Fruit fly (Drosophila melanogaster) whole organism, embryonic: Measurements from ENCODE around the gene CG32454.

Experiments used
- Ada2b ChIP-seq: fragments of 200-800 bp; sonication (Bioruptor generic); IDR thresholded peaks from 2 replicates; pipeline ENCODE4 v1.3.6; 2022; ENCODE audit warnings: missing biosample characterization, missing genetic modification characterization
- Asciz ChIP-seq: fragments of 200-800 bp; sonication (Bioruptor generic); optimal IDR thresholded peaks from 2 replicates; lab custom pipeline; 2017; ENCODE audit warnings: missing biosample characterization, mild to moderate bottlenecking, missing genetic modification characterization, missing genetic modification reagents
- Bdp1 ChIP-seq: fragments of 200-800 bp; sonication (Bioruptor generic); optimal IDR thresholded peaks from 3 replicates; lab custom pipeline; 2016; ENCODE audit warnings: missing biosample characterization, missing genetic modification characterization
- Bgb ChIP-seq: fragments of 200-800 bp; sonication (Bioruptor generic); IDR thresholded peaks from 2 replicates; pipeline ENCODE4 v1.3.6; 2022; ENCODE audit warnings: missing biosample characterization, missing genetic modification characterization; ENCODE audit not compliant: partially characterized antibody
- CG10321 ChIP-seq: fragments of 200-800 bp; sonication (Bioruptor generic); IDR thresholded peaks from 2 replicates; pipeline ENCODE4 v1.3.6; 2022; ENCODE audit warnings: missing biosample characterization, missing genetic modification characterization
- CG12744 ChIP-seq: fragments of 200-800 bp; sonication (Bioruptor generic); optimal IDR thresholded peaks from 2 replicates; lab custom pipeline; 2016; ENCODE audit warnings: missing biosample characterization, missing genetic modification characterization
- CG14710 ChIP-seq: fragments of 200-800 bp; sonication (Bioruptor generic); optimal IDR thresholded peaks from 3 replicates; lab custom pipeline; 2019; ENCODE audit warnings: missing biosample characterization, mild to moderate bottlenecking, missing genetic modification characterization, moderate library complexity
- CG15269 ChIP-seq: fragments of 200-800 bp; sonication (Bioruptor generic); optimal IDR thresholded peaks from 2 replicates; lab custom pipeline; 2018; ENCODE audit warnings: missing biosample characterization, mild to moderate bottlenecking, missing genetic modification characterization, moderate library complexity
- CG16779 ChIP-seq: fragments of 200-800 bp; sonication (Bioruptor generic); IDR thresholded peaks from 2 replicates; pipeline ENCODE4 v1.3.6; 2022; ENCODE audit warnings: missing biosample characterization, missing genetic modification characterization
- CG17361 ChIP-seq: fragments of 200-800 bp; sonication (Bioruptor generic); IDR thresholded peaks from 3 replicates; pipeline ENCODE4 v1.3.6; 2022; ENCODE audit warnings: missing biosample characterization, missing genetic modification characterization
- CG17568 ChIP-seq: fragments of 200-800 bp; sonication (Bioruptor generic); optimal IDR thresholded peaks from 2 replicates; lab custom pipeline; 2018; ENCODE audit warnings: missing biosample characterization, mild to moderate bottlenecking, missing genetic modification characterization, moderate library complexity
- CG1792 ChIP-seq: fragments of 200-800 bp; sonication (Bioruptor generic); optimal IDR thresholded peaks from 2 replicates; lab custom pipeline; 2016; ENCODE audit warnings: missing biosample characterization, missing genetic modification characterization
- CG18476 ChIP-seq: fragments of 200-800 bp; sonication (Bioruptor generic); optimal IDR thresholded peaks from 2 replicates; lab custom pipeline; 2016; ENCODE audit warnings: missing biosample characterization, mild to moderate bottlenecking, missing genetic modification characterization
- CG2875 ChIP-seq: fragments of 200-800 bp; sonication (Bioruptor generic); optimal IDR thresholded peaks from 2 replicates; lab custom pipeline; 2017; ENCODE audit warnings: missing biosample characterization, mild to moderate bottlenecking, missing genetic modification characterization, missing genetic modification reagents
- CG30403 ChIP-seq: fragments of 200-800 bp; sonication (Bioruptor generic); optimal IDR thresholded peaks from 3 replicates; lab custom pipeline; 2016; ENCODE audit warnings: missing biosample characterization, missing genetic modification characterization
- CG33213 ChIP-seq: fragments of 200-800 bp; sonication (Bioruptor generic); optimal IDR thresholded peaks from 3 replicates; lab custom pipeline; 2016; ENCODE audit warnings: missing biosample characterization, missing genetic modification characterization
- CG4730 ChIP-seq: fragments of 200-800 bp; sonication (Bioruptor generic); IDR thresholded peaks from 2 replicates; pipeline ENCODE4 v1.3.6; 2022; ENCODE audit warnings: missing biosample characterization, missing genetic modification characterization
- CG4820 ChIP-seq: fragments of 200-800 bp; sonication (Bioruptor generic); optimal IDR thresholded peaks from 3 replicates; lab custom pipeline; 2016; ENCODE audit warnings: missing biosample characterization, missing genetic modification characterization
- CG7271 ChIP-seq: fragments of 200-800 bp; sonication (Bioruptor generic); optimal IDR thresholded peaks from 2 replicates; lab custom pipeline; 2018; ENCODE audit warnings: missing biosample characterization, mild to moderate bottlenecking, missing genetic modification characterization, moderate library complexity
- CG7786 ChIP-seq: fragments of 200-800 bp; sonication (Bioruptor generic); optimal IDR thresholded peaks from 2 replicates; lab custom pipeline; 2016; ENCODE audit warnings: missing biosample characterization, missing genetic modification characterization
- CG9437 ChIP-seq: fragments of 200-800 bp; sonication (Bioruptor generic); optimal IDR thresholded peaks from 2 replicates; lab custom pipeline; 2018; ENCODE audit warnings: missing biosample characterization, mild to moderate bottlenecking, missing genetic modification characterization
- CG9876 ChIP-seq: fragments of 200-800 bp; sonication (Bioruptor generic); optimal IDR thresholded peaks from 2 replicates; lab custom pipeline; 2016; ENCODE audit warnings: missing biosample characterization, missing genetic modification characterization
- CkIIα-i1 ChIP-seq: fragments of 200-800 bp; sonication (Bioruptor generic); IDR thresholded peaks from 2 replicates; pipeline ENCODE4 v1.3.6; 2022; ENCODE audit warnings: missing biosample characterization, missing genetic modification characterization
- D19A ChIP-seq: fragments of 200-800 bp; optimal IDR thresholded peaks from 3 replicates; lab custom pipeline; 2019; ENCODE audit warnings: missing biosample characterization, mild to moderate bottlenecking, missing genetic modification characterization, moderate library complexity
- Deaf1 ChIP-seq: fragments of 200-800 bp; optimal IDR thresholded peaks from 3 replicates; lab custom pipeline; 2019; ENCODE audit warnings: missing biosample characterization, mild to moderate bottlenecking, missing genetic modification characterization, moderate library complexity
- Dip3 ChIP-seq: fragments of 200-800 bp; sonication (Bioruptor generic); optimal IDR thresholded peaks from 3 replicates; lab custom pipeline; 2016; ENCODE audit warnings: missing biosample characterization, missing genetic modification characterization
- Drgx ChIP-seq: fragments of 200-800 bp; sonication (Bioruptor generic); IDR thresholded peaks from 2 replicates; pipeline ENCODE4 v1.3.6; 2022; ENCODE audit warnings: missing biosample characterization, missing genetic modification characterization
- HLHmδ ChIP-seq: fragments of 200-800 bp; sonication (Bioruptor generic); optimal IDR thresholded peaks from 2 replicates; lab custom pipeline; 2018; ENCODE audit warnings: missing biosample characterization, mild to moderate bottlenecking, missing genetic modification characterization, moderate library complexity
- Hsf ChIP-seq: fragments of 200-800 bp; sonication (Bioruptor generic); optimal IDR thresholded peaks from 3 replicates; lab custom pipeline; 2016; ENCODE audit warnings: missing biosample characterization, missing genetic modification characterization
- Jarid2 ChIP-seq: fragments of 200-800 bp; sonication (Bioruptor generic); optimal IDR thresholded peaks from 3 replicates; lab custom pipeline; 2017; ENCODE audit warnings: mild to moderate bottlenecking, missing biosample characterization, missing genetic modification reagents, missing genetic modification characterization
- Kr ChIP-seq: fragments of 200-800 bp; sonication (Bioruptor generic); optimal IDR thresholded peaks from 2 replicates; lab custom pipeline; 2017; ENCODE audit warnings: missing biosample characterization, mild to moderate bottlenecking, missing genetic modification characterization
- Lpt ChIP-seq: fragments of >200 bp; optimal IDR thresholded peaks from 2 replicates; lab custom pipeline; 2018; ENCODE audit warnings: missing biosample characterization, missing genetic modification characterization
- Mes4 ChIP-seq: fragments of 200-800 bp; sonication (Bioruptor generic); optimal IDR thresholded peaks from 2 replicates; lab custom pipeline; 2016; ENCODE audit warnings: missing biosample characterization, missing genetic modification characterization
- NC2β ChIP-seq: fragments of 200-800 bp; sonication (Bioruptor generic); optimal IDR thresholded peaks from 2 replicates; lab custom pipeline; 2016; ENCODE audit warnings: missing biosample characterization, missing genetic modification characterization
- Scr ChIP-seq: fragments of 200-800 bp; sonication (Bioruptor generic); IDR thresholded peaks from 2 replicates; pipeline ENCODE4 v1.3.6; 2022; ENCODE audit warnings: missing biosample characterization, missing genetic modification characterization; ENCODE audit not compliant: partially characterized antibody
- Vsx1 ChIP-seq: fragments of 200-800 bp; sonication (Bioruptor generic); optimal IDR thresholded peaks from 2 replicates; lab custom pipeline; 2017; ENCODE audit warnings: missing biosample characterization, mild to moderate bottlenecking, missing genetic modification characterization, missing genetic modification reagents
- amos ChIP-seq: fragments of 200-800 bp; sonication (Bioruptor generic); IDR thresholded peaks from 2 replicates; pipeline ENCODE4 v1.3.6; 2022; ENCODE audit warnings: missing biosample characterization, missing genetic modification characterization; ENCODE audit not compliant: partially characterized antibody
- da ChIP-seq: fragments of 200-800 bp; sonication (Bioruptor generic); optimal IDR thresholded peaks from 2 replicates; lab custom pipeline; 2016; ENCODE audit warnings: missing biosample characterization, missing genetic modification characterization
- dan ChIP-seq: fragments of 200-800 bp; sonication (Bioruptor generic); IDR thresholded peaks from 2 replicates; pipeline ENCODE4 v1.3.6; 2022; ENCODE audit warnings: missing biosample characterization, missing genetic modification characterization
- danr ChIP-seq: fragments of 200-800 bp; sonication (Bioruptor generic); IDR thresholded peaks from 2 replicates; pipeline ENCODE4 v1.3.6; 2022; ENCODE audit warnings: missing biosample characterization, missing genetic modification characterization
- dimm ChIP-seq: fragments of 200-800 bp; sonication (Bioruptor generic); IDR thresholded peaks from 2 replicates; pipeline ENCODE4 v1.3.6; 2022; ENCODE audit warnings: missing biosample characterization, missing genetic modification characterization
- gfzf ChIP-seq: fragments of 200-800 bp; sonication (Bioruptor generic); optimal IDR thresholded peaks from 2 replicates; lab custom pipeline; 2016; ENCODE audit warnings: missing biosample characterization, mild to moderate bottlenecking, missing genetic modification characterization, moderate library complexity
- h ChIP-seq: fragments of >200 bp; optimal IDR thresholded peaks from 2 replicates; lab custom pipeline; 2017
- jigr1 ChIP-seq: fragments of 200-800 bp; sonication (Bioruptor generic); IDR thresholded peaks from 3 replicates; pipeline ENCODE4 v1.3.6; 2022; ENCODE audit warnings: missing biosample characterization, missing genetic modification characterization
- nmo ChIP-seq: fragments of 200-800 bp; sonication (Bioruptor generic); optimal IDR thresholded peaks from 2 replicates; lab custom pipeline; 2018; ENCODE audit warnings: missing biosample characterization, mild to moderate bottlenecking, missing genetic modification characterization, moderate library complexity
- sens-2 ChIP-seq: fragments of 200-800 bp; sonication (Bioruptor generic); IDR thresholded peaks from 2 replicates; pipeline ENCODE4 v1.3.6; 2022; ENCODE audit warnings: missing biosample characterization, missing genetic modification characterization
- seq ChIP-seq: fragments of 200-800 bp; sonication (Bioruptor generic); IDR thresholded peaks from 2 replicates; pipeline ENCODE4 v1.3.6; 2022; ENCODE audit warnings: missing biosample characterization, missing genetic modification characterization
- so ChIP-seq: fragments of 200-800 bp; sonication (Bioruptor generic); IDR thresholded peaks from 3 replicates; pipeline ENCODE4 v1.3.6; 2022; ENCODE audit warnings: missing biosample characterization, missing genetic modification characterization
- wdn ChIP-seq: fragments of 200-800 bp; sonication (Bioruptor generic); IDR thresholded peaks from 2 replicates; pipeline ENCODE4 v1.3.6; 2022; ENCODE audit warnings: missing biosample characterization, missing genetic modification characterization
- wek ChIP-seq: fragments of 200-800 bp; sonication (Bioruptor generic); optimal IDR thresholded peaks from 3 replicates; lab custom pipeline; 2018; ENCODE audit warnings: missing biosample characterization, mild to moderate bottlenecking, missing genetic modification characterization, moderate library complexity

CG32454 gene

DNA sequence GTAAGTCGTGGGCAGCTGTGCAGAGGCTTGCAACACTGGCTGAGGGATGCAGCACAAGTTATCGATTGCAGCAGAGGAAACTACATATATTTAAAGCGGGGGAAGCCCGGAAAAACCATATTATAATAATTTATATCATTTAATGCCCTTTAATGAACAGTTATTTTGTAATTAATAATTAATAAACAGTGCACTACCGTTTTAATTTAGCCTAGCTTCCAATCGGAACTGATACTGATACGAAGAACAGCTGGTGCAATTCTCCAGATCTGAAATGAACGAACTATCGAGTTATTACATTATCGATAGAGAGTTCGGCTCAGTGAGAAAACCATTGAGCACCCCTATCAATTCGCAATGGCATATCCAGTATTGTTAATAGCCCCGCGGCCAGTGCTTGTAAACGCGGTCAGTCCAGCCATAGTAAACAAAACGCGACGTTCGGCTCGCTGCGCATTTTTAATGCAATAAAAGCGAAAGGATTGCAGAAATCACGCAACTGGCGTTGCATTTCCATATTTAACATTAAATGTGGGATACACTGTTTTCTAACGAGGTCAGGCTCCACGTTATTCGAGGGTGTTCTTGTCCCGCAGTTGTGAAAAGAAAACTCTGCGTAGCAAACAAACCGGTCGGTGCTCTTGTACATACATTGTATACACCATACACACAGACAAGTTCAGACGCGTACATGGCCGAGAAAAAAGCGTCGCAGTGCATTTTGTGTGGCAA is 12.0 kb downstream of the CG32454 start, which contains the start of gene CG7369 (continued):
- TF ChIP-seq danr (GFP tag; lab: Robert Waterston, UW) (peak; percentile 24; the same call in 1 of the 2 replicates), CkIIα-i1 (GFP tag; lab: Robert Waterston, UW) (peak; percentile 56; the same call in 1 of the 2 replicates), CG7786 (GFP tag; lab: Kevin White, UChicago) (peak; percentile 77), CG1792 (peak; percentile 67), so (GFP tag; lab: Robert Waterston, UW) (peak; percentile 54; the same call in 1 of the 3 replicates), Asciz (peak; percentile 5), CG12744 (GFP tag; lab: Kevin White, UChicago) (peak; percentile 26), CG4730 (GFP tag; lab: Robert Waterston, UW) (peak; percentile 68), dan (GFP tag; lab: Robert Waterston, UW) (no peak), Lpt (GFP tag; lab: Kevin White, UChicago) (no peak), CG16779 (GFP tag; lab: Robert Waterston, UW) (peak; percentile 71), jigr1 (GFP tag; lab: Robert Waterston, UW) (peak; percentile 68; the same call in 1 of the 3 replicates), gfzf (GFP tag; lab: Kevin White, UChicago) (no peak), CG9437 (GFP tag; lab: Kevin White, UChicago) (peak; percentile 82), Hsf (peak; percentile 89), nmo (GFP tag; lab: Kevin White, UChicago) (peak; percentile 89), HLHmδ (GFP tag; lab: Kevin White, UChicago) (peak; percentile 41), CG17361 (GFP tag; lab: Robert Waterston, UW) (peak; percentile 93), Ada2b (peak; percentile 74), seq (GFP tag; lab: Robert Waterston, UW) (peak; percentile 62), CG4820 (peak; percentile 83), da (GFP tag; lab: Kevin White, UChicago) (peak; percentile 44), dimm (peak; percentile 1; the same call in 1 of the 2 replicates), wdn (GFP tag; lab: Robert Waterston, UW) (peak; percentile 78; the same call in 1 of the 2 replicates), CG14710 (tag; lab: Kevin White, UChicago) (peak; percentile 87), Jarid2 (GFP tag; lab: Kevin White, UChicago) (peak; percentile 55), NC2β (GFP tag; lab: Kevin White, UChicago) (peak; percentile 60), Scr (GFP tag; lab: Robert Waterston, UW) (peak; percentile 88), Kr (peak; percentile 28), Bdp1 (GFP tag; lab: Kevin White, UChicago) (peak; percentile 36), CG30403 (GFP tag; lab: Kevin White, UChicago) (peak; percentile 96), Deaf1 (peak; percentile 56), Drgx (GFP tag; lab: Robert Waterston, UW) (peak; percentile 69), wek (GFP tag; lab: Kevin White, UChicago) (peak; percentile 96), D19A (tag; lab: Kevin White, UChicago) (peak; percentile 57), sens-2 (GFP tag; lab: Robert Waterston, UW) (peak; percentile 26; the same call in 1 of the 2 replicates), Vsx1 (GFP tag; lab: Kevin White, UChicago) (peak; percentile 66), CG9876 (GFP tag; lab: Kevin White, UChicago) (peak; percentile 67), CG15269 (tag; lab: Kevin White, UChicago) (peak; percentile 79), CG10321 (no peak), Bgb (GFP tag; lab: Robert Waterston, UW) (peak; percentile 50; the same call in 1 of the 2 replicates), Mes4 (GFP tag; lab: Kevin White, UChicago) (no peak), CG33213 (GFP tag; lab: Kevin White, UChicago) (peak; percentile 75), amos (GFP tag; lab: Robert Waterston, UW) (peak; percentile 63), h (no peak), CG18476 (GFP tag; lab: Kevin White, UChicago) (peak; percentile 79), Dip3 (GFP tag; lab: Kevin White, UChicago) (peak; percentile 89), CG17568 (GFP tag; lab: Kevin White, UChicago) (no peak), CG7271 (tag; lab: Kevin White, UChicago) (peak; percentile 42), CG2875 (GFP tag; lab: Kevin White, UChicago) (peak; percentile 69)
